Worm (Caenorhabditis elegans) whole organism, L4 larva: ENCODE results near the gene T16G1.9.

Experiments
- aly-2 ChIP-seq: sonication (generic microtip); optimal IDR thresholded peaks from 2 replicates; lab custom pipeline; 2018; ENCODE audit warnings: missing biosample characterization, missing genetic modification characterization
- ama-1 ChIP-seq: fragments of 150-350 bp; optimal IDR thresholded peaks from 2 replicates; lab custom pipeline; 2014; ENCODE audit warnings: inconsistent platforms, mixed read lengths
- hlh-11 ChIP-seq: fragments of 200-800 bp; sonication (Bioruptor generic); optimal IDR thresholded peaks from 2 replicates; lab custom pipeline; 2018; ENCODE audit warnings: mild to moderate bottlenecking, missing genetic modification characterization, missing compliant biosample characterization
- lin-13 ChIP-seq: fragments of 150-350 bp; optimal IDR thresholded peaks from 2 replicates; lab custom pipeline; 2014; ENCODE audit warnings: missing biosample characterization, missing genetic modification reagents, missing genetic modification characterization
- nhr-102 ChIP-seq: sonication (generic microtip); optimal IDR thresholded peaks from 2 replicates; lab custom pipeline; 2016; ENCODE audit warnings: mild to moderate bottlenecking, missing genetic modification characterization, moderate library complexity, missing compliant biosample characterization
- pha-4 ChIP-seq, 2 experiments: fragments of 150-350 bp in 1 of 2; fragments of 200-800 bp in 1 of 2; sonication (Bioruptor generic) in 1 of 2; IDR thresholded peaks in 1 of 2; optimal IDR thresholded peaks in 1 of 2; 2 replicates each; pipeline versions ENCODE4 v1.3.6 to Lab custom; 2014 to 2022; ENCODE audit warnings: missing genetic modification characterization in 2 of 2, missing genetic modification reagents in 2 of 2, missing biosample characterization in 1 of 2, missing compliant biosample characterization in 1 of 2
- unc-62 ChIP-seq, 3 experiments: fragments of 150-350 bp in 1 of 3; sonication (generic microtip); optimal IDR thresholded peaks in 2 of 3; peaks in 1 of 3; 1 replicate in 1 of 3; 2 replicates in 2 of 3; lab custom pipeline; 2014 to 2017; ENCODE audit warnings: missing biosample characterization in 3 of 3, missing genetic modification characterization in 3 of 3, missing genetic modification reagents in 3 of 3, missing genotype in 1 of 3
- zag-1 ChIP-seq: fragments of 150-350 bp; optimal IDR thresholded peaks from 2 replicates; lab custom pipeline; 2014; ENCODE audit warnings: missing biosample characterization, missing genetic modification characterization

ce11 chrV:12907436-12907835 is 43.2 kb downstream of the T16G1.9 start:
- no peak for TF ChIP-seq aly-2
- TF ChIP-seq ama-1 (lab: Kevin White, UChicago), result no peak
- no peak for TF ChIP-seq zag-1 (tag; lab: Kevin White, UChicago)
- TF ChIP-seq nhr-102 (tag; lab: Kevin White, UChicago), result no peak
- no peak for TF ChIP-seq unc-62 (GFP tag; optimal IDR thresholded peaks at IDR 0.05 in 1 of 2; lab: Kevin White, UChicago)
- no peak for TF ChIP-seq unc-62 (tag; optimal IDR thresholded peaks at IDR 0.05; lab: Kevin White, UChicago)
- TF ChIP-seq pha-4 (GFP tag; IDR thresholded peaks at IDR 0.05; lab: Robert Waterston, UW), result no peak
- TF ChIP-seq pha-4 (tag; optimal IDR thresholded peaks at IDR 0.05; lab: Kevin White, UChicago), result no peak
- no peak for TF ChIP-seq lin-13 (GFP tag; lab: Kevin White, UChicago)
- no peak for TF ChIP-seq hlh-11 (tag; lab: Kevin White, UChicago)
